Worm (Caenorhabditis elegans) whole organism, L4/young adult: Measurements from ENCODE around the gene iars-1.
A peak's percentile ranks its signal among the peaks of the same experiment; 100 is the strongest.

Experiments used
- W03F9.2 ChIP-seq: fragments of 150-350 bp; optimal IDR thresholded peaks from 2 replicates; lab custom pipeline; 2014; ENCODE audit warnings: missing biosample characterization, missing genetic modification characterization
- dao-5 ChIP-seq: sonication (generic microtip); optimal IDR thresholded peaks from 2 replicates; lab custom pipeline; 2016; ENCODE audit warnings: missing genotype, missing genetic modification characterization, moderate library complexity, missing compliant biosample characterization

DNA sequence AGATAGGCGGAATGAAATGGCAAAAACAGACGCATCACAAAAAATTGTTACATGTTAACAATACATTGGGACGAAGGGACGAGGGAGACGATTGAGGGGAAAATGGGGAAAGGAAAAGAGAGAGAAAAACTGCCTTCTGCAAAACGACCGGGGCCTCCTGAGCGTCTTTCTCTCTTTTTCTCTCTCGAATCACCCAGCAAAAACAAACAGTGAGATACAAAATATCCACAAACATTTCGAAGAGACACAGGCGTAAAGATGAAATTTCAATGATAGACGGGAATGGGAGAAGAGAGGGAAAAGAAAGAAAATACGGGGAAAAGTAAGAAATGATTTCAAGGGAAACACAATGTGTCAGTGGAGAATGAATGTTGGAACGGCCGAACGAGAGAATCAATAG is 22.4 kb upstream of the iars-1 start:
- TF ChIP-seq W03F9.2 (tag; lab: Kevin White, UChicago) (peak; percentile 7), dao-5 (tag; lab: Kevin White, UChicago) (no peak)
